Worm (Caenorhabditis elegans) whole organism, L4/young adult: ENCODE data around the gene bcmo-1.

Experiments
- dao-5 ChIP-seq: sonication (generic microtip); optimal IDR thresholded peaks from 2 replicates; lab custom pipeline; 2016; ENCODE audit warnings: missing genotype, missing genetic modification characterization, moderate library complexity, missing compliant biosample characterization
- him-1 ChIP-seq: sonication (generic microtip); optimal IDR thresholded peaks from 2 replicates; lab custom pipeline; 2016; ENCODE audit warnings: missing genotype, missing genetic modification reagents, missing genetic modification characterization, missing compliant biosample characterization

- no peak for TF ChIP-seq him-1
- no peak for TF ChIP-seq dao-5 (tag; lab: Kevin White, UChicago)
Observed at ce11 chrII:12823437-12823836, 7.0 kb upstream of the bcmo-1 start, which contains the start of gene Y46G5A.36.
